Worm (Caenorhabditis elegans) whole organism, late embryonic: Measurements from ENCODE around the gene Y32B12B.4.

ENCODE experiments used
- fkh-6 ChIP-seq: sonication (generic microtip); optimal IDR thresholded peaks from 2 replicates; lab custom pipeline; 2016; ENCODE audit warnings: missing genetic modification characterization, missing compliant biosample characterization
- hlh-30 ChIP-seq: sonication (generic microtip); optimal IDR thresholded peaks from 2 replicates; lab custom pipeline; 2017; ENCODE audit warnings: antibody characterized with exemption, missing genetic modification characterization, missing compliant biosample characterization; ENCODE audit not compliant: insufficient read depth
- odd-2 ChIP-seq: sonication (generic microtip); optimal IDR thresholded peaks from 2 replicates; lab custom pipeline; 2017; ENCODE audit warnings: antibody characterized with exemption, mild to moderate bottlenecking, missing genetic modification characterization, missing compliant biosample characterization
- pqm-1 ChIP-seq: sonication (generic microtip); optimal IDR thresholded peaks from 2 replicates; lab custom pipeline; 2016; ENCODE audit warnings: missing genetic modification characterization, missing compliant biosample characterization

- TF ChIP-seq odd-2 (tag; lab: Kevin White, UChicago) (no peak), fkh-6 (tag; lab: Kevin White, UChicago) (no peak), pqm-1 (tag; lab: Kevin White, UChicago) (no peak), hlh-30 (tag; lab: Kevin White, UChicago) (no peak)
Observed at ce11 chrV:16596102-16596501, 43.0 kb downstream of the Y32B12B.4 start.
